Worm (Caenorhabditis elegans) whole organism, early embryonic: ENCODE data around the gene scav-2.

Source experiments
- B0310.2 ChIP-seq: sonication (generic microtip); optimal IDR thresholded peaks from 2 replicates; lab custom pipeline; 2016; ENCODE audit warnings: mild to moderate bottlenecking, missing genetic modification characterization, missing compliant biosample characterization
- F13C5.2 ChIP-seq: sonication (generic microtip); optimal IDR thresholded peaks from 2 replicates; lab custom pipeline; 2017; ENCODE audit warnings: mild to moderate bottlenecking, missing genetic modification characterization, inconsistent platforms, missing compliant biosample characterization
- aly-1 ChIP-seq: sonication (generic microtip); optimal IDR thresholded peaks from 2 replicates; lab custom pipeline; 2016; ENCODE audit warnings: missing genetic modification characterization, missing compliant biosample characterization
- ama-1 ChIP-seq: fragments of 150-350 bp; optimal IDR thresholded peaks from 2 replicates; lab custom pipeline; 2014
- ceh-13 ChIP-seq: fragments of 200-800 bp; sonication (Bioruptor generic); optimal IDR thresholded peaks from 2 replicates; lab custom pipeline; 2018; ENCODE audit warnings: mild to moderate bottlenecking, missing genetic modification characterization, missing compliant biosample characterization
- ceh-36 ChIP-seq: sonication (generic microtip); optimal IDR thresholded peaks from 2 replicates; lab custom pipeline; 2016; ENCODE audit warnings: missing genetic modification characterization, inconsistent platforms, missing compliant biosample characterization
- ets-7 ChIP-seq: sonication (generic microtip); optimal IDR thresholded peaks from 2 replicates; lab custom pipeline; 2016; ENCODE audit warnings: missing genotype, missing genetic modification characterization, missing compliant biosample characterization
- flt-1 ChIP-seq: fragments of 200-800 bp; sonication (Bioruptor generic); IDR thresholded peaks from 2 replicates; pipeline ENCODE4 v1.3.6; 2022; ENCODE audit warnings: missing genetic modification characterization, missing compliant biosample characterization
- hmbx-1 ChIP-seq: sonication (generic microtip); optimal IDR thresholded peaks from 2 replicates; lab custom pipeline; 2016; ENCODE audit warnings: mild to moderate bottlenecking, missing genetic modification characterization, missing compliant biosample characterization
- hmg-4 ChIP-seq: fragments of 200-800 bp; sonication (Bioruptor generic); optimal IDR thresholded peaks from 2 replicates; lab custom pipeline; 2018; ENCODE audit warnings: mild to moderate bottlenecking, missing genetic modification characterization, missing compliant biosample characterization
- hnd-1 ChIP-seq: sonication (generic microtip); optimal IDR thresholded peaks from 2 replicates; lab custom pipeline; 2016; ENCODE audit warnings: missing genetic modification characterization, missing compliant biosample characterization
- pes-1 ChIP-seq: fragments of 200-800 bp; sonication (Bioruptor generic); IDR thresholded peaks from 2 replicates; pipeline ENCODE4 v1.3.6; 2022; ENCODE audit warnings: missing genetic modification reagents, missing genetic modification characterization, missing compliant biosample characterization
- scrt-1 ChIP-seq: fragments of 200-800 bp; sonication (Bioruptor generic); IDR thresholded peaks from 2 replicates; pipeline ENCODE4 v1.3.6; 2022; ENCODE audit warnings: missing genetic modification characterization, missing compliant biosample characterization
- sea-1 ChIP-seq: fragments of 200-800 bp; sonication (Bioruptor generic); conservative IDR thresholded peaks from 2 replicates; pipeline ENCODE4 v1.3.6; 2022; ENCODE audit warnings: missing genetic modification characterization, missing compliant biosample characterization
- tbx-11 ChIP-seq: fragments of 200-800 bp; sonication (Bioruptor generic); IDR thresholded peaks from 2 replicates; pipeline ENCODE4 v1.3.6; 2022; ENCODE audit warnings: missing genetic modification characterization, missing compliant biosample characterization
- tbx-37 ChIP-seq: fragments of 200-800 bp; sonication (Bioruptor generic); conservative IDR thresholded peaks from 2 replicates; pipeline ENCODE4 v1.3.6; 2022; ENCODE audit warnings: missing genetic modification reagents, missing genetic modification characterization, missing compliant biosample characterization
- tra-4 ChIP-seq: sonication (generic microtip); optimal IDR thresholded peaks from 2 replicates; lab custom pipeline; 2017; ENCODE audit warnings: missing genetic modification characterization, missing compliant biosample characterization

The scav-2 gene

DNA sequence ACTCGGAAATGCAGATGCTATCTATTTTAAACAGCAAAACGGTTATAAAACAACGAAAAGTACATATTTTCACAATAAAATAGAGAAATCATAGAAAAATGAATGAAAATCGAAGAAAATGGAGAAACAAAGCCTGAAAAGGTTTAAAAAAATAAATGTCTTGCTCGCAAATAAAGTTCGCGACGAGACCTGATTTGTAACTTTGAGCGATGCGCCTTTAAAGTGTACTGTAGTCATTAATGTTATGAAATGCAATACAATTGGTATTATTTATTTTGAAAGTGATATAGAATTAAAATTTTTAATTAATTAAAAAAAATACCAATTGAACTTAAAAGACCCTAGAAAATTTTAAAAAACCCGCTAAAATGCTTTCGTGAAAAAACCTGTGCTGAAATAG, 6.1 kb upstream of the scav-2 start:
- TF ChIP-seq hmbx-1 (tag; lab: Kevin White, UChicago) (no peak), hnd-1 (no peak), tbx-37 (no peak), tbx-11 (GFP tag; lab: Robert Waterston, UW) (no peak), ceh-13 (GFP tag; lab: Kevin White, UChicago) (no peak), ceh-36 (tag; lab: Kevin White, UChicago) (no peak), ets-7 (tag; lab: Kevin White, UChicago) (no peak), tra-4 (tag; lab: Kevin White, UChicago) (no peak), flt-1 (GFP tag; lab: Robert Waterston, UW) (no peak), sea-1 (GFP tag; lab: Robert Waterston, UW) (no peak)

ce11 chrIII:13560715-13561114, 5.6 kb upstream of the scav-2 start:
- no peak for TF ChIP-seq flt-1 (GFP tag; lab: Robert Waterston, UW)

DNA sequence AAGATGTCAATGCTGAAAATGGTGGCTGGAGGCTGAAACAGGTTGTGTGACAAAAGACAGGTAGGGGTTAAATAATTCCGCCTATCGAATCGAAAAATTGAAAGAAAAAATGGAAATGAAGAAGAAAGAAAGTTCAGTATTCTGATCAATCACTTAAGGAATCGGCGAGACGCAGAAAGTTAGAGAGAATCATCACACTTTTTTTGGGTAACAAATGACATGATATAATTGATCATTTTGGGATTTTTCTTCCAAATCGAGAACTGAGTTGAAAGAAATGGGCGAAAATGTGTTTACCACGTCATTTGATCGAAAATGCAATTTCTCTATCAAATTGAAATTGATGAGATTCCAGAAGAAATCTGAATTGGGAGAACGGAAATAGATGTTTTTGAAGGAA, 905 bp upstream of the scav-2 start:
- TF ChIP-seq tra-4 (tag; lab: Kevin White, UChicago) (no peak), aly-1 (tag; lab: Kevin White, UChicago) (no peak), ama-1 (lab: Kevin White, UChicago) (no peak), hmg-4 (no peak), ceh-13 (GFP tag; lab: Kevin White, UChicago) (no peak), ets-7 (tag; lab: Kevin White, UChicago) (no peak), scrt-1 (GFP tag; lab: Robert Waterston, UW) (no peak), hmbx-1 (tag; lab: Kevin White, UChicago) (no peak), sea-1 (GFP tag; lab: Robert Waterston, UW) (no peak), F13C5.2 (tag; lab: Kevin White, UChicago) (no peak), flt-1 (GFP tag; lab: Robert Waterston, UW) (no peak), tbx-11 (GFP tag; lab: Robert Waterston, UW) (no peak), pes-1 (GFP tag; lab: Robert Waterston, UW) (no peak), tbx-37 (no peak), B0310.2 (tag; lab: Kevin White, UChicago) (no peak), ceh-36 (tag; lab: Kevin White, UChicago) (no peak), hnd-1 (no peak)

ce11 chrIII:13549960-13550359, 5.2 kb downstream of the scav-2 start:
- TF ChIP-seq hmbx-1 (tag; lab: Kevin White, UChicago), result no peak
- TF ChIP-seq tra-4 (tag; lab: Kevin White, UChicago), result no peak

DNA sequence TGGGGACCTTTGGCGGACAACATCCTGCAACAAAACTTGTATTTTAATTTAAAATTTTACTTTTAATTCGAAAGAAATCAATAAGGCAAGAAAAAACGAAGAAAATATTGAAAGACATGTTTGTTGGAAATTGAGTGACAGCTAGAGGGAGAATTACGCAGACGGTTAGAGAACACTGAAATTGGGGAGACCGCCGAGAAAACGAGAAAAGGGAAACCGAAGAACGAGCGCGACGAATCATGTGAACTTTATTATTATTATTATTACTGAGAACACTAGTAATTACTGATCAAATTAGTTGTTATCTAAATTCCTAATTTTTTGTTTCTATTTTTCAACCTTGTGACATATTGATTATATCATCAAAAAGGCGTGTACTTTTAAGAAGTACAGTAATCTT, 6.2 kb downstream of the scav-2 start, which contains the start of gene mmad-1:
Gene mmad-1, minus strand, starts transcription at position 24 of the 400 bp plus-strand sequence.
- TF ChIP-seq flt-1 (GFP tag; lab: Robert Waterston, UW) (no peak), hmbx-1 (tag; lab: Kevin White, UChicago) (no peak), ceh-13 (GFP tag; lab: Kevin White, UChicago) (no peak), ama-1 (lab: Kevin White, UChicago) (no peak), hnd-1 (no peak), tbx-11 (GFP tag; lab: Robert Waterston, UW) (no peak), tbx-37 (no peak), scrt-1 (GFP tag; lab: Robert Waterston, UW) (no peak), ceh-36 (tag; lab: Kevin White, UChicago) (no peak), sea-1 (GFP tag; lab: Robert Waterston, UW) (no peak), hmg-4 (no peak), aly-1 (tag; lab: Kevin White, UChicago) (no peak), pes-1 (GFP tag; lab: Robert Waterston, UW) (no peak), B0310.2 (tag; lab: Kevin White, UChicago) (no peak), tra-4 (tag; lab: Kevin White, UChicago) (no peak), ets-7 (tag; lab: Kevin White, UChicago) (no peak), F13C5.2 (tag; lab: Kevin White, UChicago) (no peak)

ce11 chrIII:13546537-13546936, 8.6 kb downstream of the scav-2 start, which contains the start of gene Y76A2B.4:
TSS of gene Y76A2B.4 (minus strand) at chrIII:13546777.
- no peak for TF ChIP-seq pes-1 (GFP tag; lab: Robert Waterston, UW)
- no peak for TF ChIP-seq tbx-37
- no peak for TF ChIP-seq flt-1 (GFP tag; lab: Robert Waterston, UW)
- no peak for TF ChIP-seq hmbx-1 (tag; lab: Kevin White, UChicago)
- TF ChIP-seq scrt-1 (GFP tag; lab: Robert Waterston, UW), result no peak
- TF ChIP-seq ama-1 (lab: Kevin White, UChicago), result no peak
- TF ChIP-seq ceh-36 (tag; lab: Kevin White, UChicago), result no peak
- no peak for TF ChIP-seq hnd-1
- no peak for TF ChIP-seq B0310.2 (tag; lab: Kevin White, UChicago)
- no peak for TF ChIP-seq tra-4 (tag; lab: Kevin White, UChicago)
- no peak for TF ChIP-seq F13C5.2 (tag; lab: Kevin White, UChicago)
- no peak for TF ChIP-seq ceh-13 (GFP tag; lab: Kevin White, UChicago)
- TF ChIP-seq aly-1 (tag; lab: Kevin White, UChicago), result no peak
- TF ChIP-seq tbx-11 (GFP tag; lab: Robert Waterston, UW), result no peak
- TF ChIP-seq hmg-4, result no peak

ce11 chrIII:13544593-13544992, 10.5 kb downstream of the scav-2 start:
- TF ChIP-seq hnd-1 (no peak), sea-1 (GFP tag; lab: Robert Waterston, UW) (no peak), F13C5.2 (tag; lab: Kevin White, UChicago) (no peak), scrt-1 (GFP tag; lab: Robert Waterston, UW) (no peak), tbx-37 (no peak), pes-1 (GFP tag; lab: Robert Waterston, UW) (no peak), hmbx-1 (tag; lab: Kevin White, UChicago) (no peak)

DNA sequence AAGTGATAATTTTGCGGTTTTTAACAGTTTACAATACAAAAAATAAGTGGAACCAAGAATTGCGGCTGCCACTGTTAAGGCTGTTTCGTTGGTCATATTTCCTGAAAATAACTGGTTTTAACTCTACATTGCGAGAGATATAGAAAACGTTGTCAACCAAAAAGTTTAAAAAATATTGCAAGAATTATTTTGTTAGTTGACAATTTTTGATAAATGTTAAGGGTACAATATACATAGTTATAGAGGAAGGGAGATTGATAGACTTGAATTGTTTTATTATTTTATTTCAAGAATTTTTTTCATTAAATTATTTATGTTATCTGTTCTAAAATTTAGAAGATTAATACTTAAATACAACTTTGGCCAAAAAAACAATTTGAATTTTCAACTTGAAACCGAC, 11.7 kb downstream of the scav-2 start, which contains the start of gene acs-5:
Gene acs-5, minus strand, starts transcription at position 101 of the 400 bp plus-strand sequence.
- no peak for TF ChIP-seq tbx-11 (GFP tag; lab: Robert Waterston, UW)
- TF ChIP-seq hmg-4, result no peak
- no peak for TF ChIP-seq hnd-1
- no peak for TF ChIP-seq flt-1 (GFP tag; lab: Robert Waterston, UW)
- no peak for TF ChIP-seq ceh-13 (GFP tag; lab: Kevin White, UChicago)
- no peak for TF ChIP-seq aly-1 (tag; lab: Kevin White, UChicago)
- no peak for TF ChIP-seq scrt-1 (GFP tag; lab: Robert Waterston, UW)
- no peak for TF ChIP-seq tbx-37
- TF ChIP-seq ama-1 (lab: Kevin White, UChicago), result no peak
- TF ChIP-seq sea-1 (GFP tag; lab: Robert Waterston, UW), result no peak
- TF ChIP-seq pes-1 (GFP tag; lab: Robert Waterston, UW), result no peak
- no peak for TF ChIP-seq B0310.2 (tag; lab: Kevin White, UChicago)
- no peak for TF ChIP-seq tra-4 (tag; lab: Kevin White, UChicago)
- TF ChIP-seq ceh-36 (tag; lab: Kevin White, UChicago), result no peak
- no peak for TF ChIP-seq ets-7 (tag; lab: Kevin White, UChicago)
- no peak for TF ChIP-seq hmbx-1 (tag; lab: Kevin White, UChicago)
